Worm (Caenorhabditis elegans): ENCODE measurements around the gene F35F10.13.

Gene F35F10.13

ce11 chrV:3315308-3315707 lies 3.6 kb downstream of the F35F10.13 start, which contains the start of gene arrd-19 (continued):
- TF ChIP-seq zfp-2 (tag; optimal IDR thresholded peaks at IDR 0.05) (no peak), daf-12 (tag; optimal IDR thresholded peaks at IDR 0.05) (no peak), lin-38 (GFP tag; IDR thresholded peaks at IDR 0.05) (no peak), nhr-10 (tag; optimal IDR thresholded peaks at IDR 0.05) (no peak), D1046.2 (GFP tag; IDR thresholded peaks at IDR 0.05) (no peak), nhr-48 (tag; optimal IDR thresholded peaks at IDR 0.05) (peak; percentile 90), zfp-3 (GFP tag; conservative IDR thresholded peaks at IDR 0.05) (no peak), aha-1 (tag) (peak; percentile 99), cey-2 (tag; optimal IDR thresholded peaks at IDR 0.05; ENCODE audit: borderline replicate concordance, insufficient read depth) (no peak), Y5F2A.4 (GFP tag; optimal IDR thresholded peaks at IDR 0.05) (no peak), ctbp-1 (GFP tag; IDR thresholded peaks at IDR 0.05) (peak; percentile 86), nhr-6 (tag; optimal IDR thresholded peaks at IDR 0.05) (peak; percentile 57), madf-9 (GFP tag; conservative IDR thresholded peaks at IDR 0.05) (no peak), snpc-1.2 (GFP tag; IDR thresholded peaks at IDR 0.05) (no peak), ZK546.5 (tag; optimal IDR thresholded peaks at IDR 0.05) (no peak), Y48G9A.11 (GFP tag; IDR thresholded peaks at IDR 0.05) (no peak), unc-130 (GFP tag; optimal IDR thresholded peaks at IDR 0.05) (no peak), unc-62 (GFP tag; optimal IDR thresholded peaks at IDR 0.05 in 1 of 2) (peak in 1 of 2 experiments; percentile 97), unc-62 (tag; optimal IDR thresholded peaks at IDR 0.05) (no peak), lin-29 (GFP tag; IDR thresholded peaks at IDR 0.05) (peak; percentile 58; the same call in 1 of the 2 replicates), mdt-29 (GFP tag; IDR thresholded peaks at IDR 0.05) (no peak), dmd-9 (GFP tag; IDR thresholded peaks at IDR 0.05) (no peak), snpc-4 (tag; optimal IDR thresholded peaks at IDR 0.05) (no peak), nhr-111 (GFP tag; optimal IDR thresholded peaks at IDR 0.05) (no peak), zag-1 (tag; optimal IDR thresholded peaks at IDR 0.05) (no peak), egl-27 (tag; optimal IDR thresholded peaks at IDR 0.05) (no peak), skn-1 (tag; optimal IDR thresholded peaks at IDR 0.05) (no peak), nhr-41 (GFP tag; IDR thresholded peaks at IDR 0.05) (no peak), egl-43 (GFP tag; IDR thresholded peaks at IDR 0.05) (no peak; the same call in 1 of the 2 replicates), daf-16 (GFP tag; optimal IDR thresholded peaks at IDR 0.05) (peak in 1 of 2 experiments; percentile 5), daf-16 (tag; optimal IDR thresholded peaks at IDR 0.05) (peak; percentile 62), F49E8.2 (tag; optimal IDR thresholded peaks at IDR 0.05; ENCODE audit: borderline replicate concordance) (no peak), pha-4 (GFP tag; IDR thresholded peaks at IDR 0.05) (no peak), pha-4 (tag; optimal IDR thresholded peaks at IDR 0.05) (peak; percentile 54), ZK337.2 (GFP tag; IDR thresholded peaks at IDR 0.05) (no peak), pqm-1 (tag; optimal IDR thresholded peaks at IDR 0.05) (peak; percentile 32), nhr-25 (tag; optimal IDR thresholded peaks at IDR 0.05; ENCODE audit: borderline replicate concordance, insufficient read depth) (peak; percentile 53), mep-1 (tag; optimal IDR thresholded peaks at IDR 0.05) (no peak), ceh-62 (tag; optimal IDR thresholded peaks at IDR 0.05) (no peak), rbr-2 (tag; optimal IDR thresholded peaks at IDR 0.05) (peak; percentile 56), hlh-11 (tag; optimal IDR thresholded peaks at IDR 0.05) (peak; percentile 93), ceh-28 (tag; optimal IDR thresholded peaks at IDR 0.05) (no peak), unc-39 (tag; optimal IDR thresholded peaks at IDR 0.05) (no peak), sdz-12 (GFP tag; optimal IDR thresholded peaks at IDR 0.05) (no peak), lsy-2 (tag; optimal IDR thresholded peaks at IDR 0.05) (peak; percentile 26 to 79), Y105C5A.15 (GFP tag; IDR thresholded peaks at IDR 0.05) (no peak), ztf-11 (tag; optimal IDR thresholded peaks at IDR 0.05) (no peak), ceh-44 (GFP tag; IDR thresholded peaks at IDR 0.05) (no peak), mes-2 (tag; optimal IDR thresholded peaks at IDR 0.05; ENCODE audit: poor library complexity, severe bottlenecking) (peak; percentile 80), F10B5.3 (tag; optimal IDR thresholded peaks at IDR 0.05) (no peak), nhr-28 (tag; optimal IDR thresholded peaks at IDR 0.05) (peak; percentile 90), tag-97 (GFP tag; IDR thresholded peaks at IDR 0.05) (no peak), hmg-1.1 (GFP tag; IDR thresholded peaks at IDR 0.05) (peak; percentile 93)
